Worm (Caenorhabditis elegans): Measurements from ENCODE around the gene dbl-1.

DNA sequence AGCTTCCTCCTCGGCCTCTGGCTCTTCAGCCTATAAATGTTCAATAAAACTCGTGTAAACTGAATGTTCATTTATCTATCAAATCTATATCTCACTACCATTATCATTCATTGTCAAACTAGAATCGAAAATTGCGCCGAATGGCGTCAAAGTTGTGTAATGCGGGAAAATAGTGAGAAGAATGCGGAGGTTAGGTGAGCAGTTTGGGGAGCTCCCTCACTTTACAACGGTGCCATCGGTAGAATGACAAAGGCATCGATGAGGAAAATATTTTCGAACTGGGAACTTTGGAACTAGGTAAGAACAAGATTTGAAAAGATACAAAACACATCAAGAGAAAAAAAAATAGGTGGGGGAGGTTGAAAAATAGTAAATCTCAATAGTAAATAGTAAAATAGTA, 9.6 kb downstream of the dbl-1 start:
- TF ChIP-seq him-1 (tag; optimal IDR thresholded peaks at IDR 0.05) (no peak), W03F9.2 (tag; optimal IDR thresholded peaks at IDR 0.05) (no peak)
